Worm (Caenorhabditis elegans): ENCODE data around the gene T07F12.4.

DNA sequence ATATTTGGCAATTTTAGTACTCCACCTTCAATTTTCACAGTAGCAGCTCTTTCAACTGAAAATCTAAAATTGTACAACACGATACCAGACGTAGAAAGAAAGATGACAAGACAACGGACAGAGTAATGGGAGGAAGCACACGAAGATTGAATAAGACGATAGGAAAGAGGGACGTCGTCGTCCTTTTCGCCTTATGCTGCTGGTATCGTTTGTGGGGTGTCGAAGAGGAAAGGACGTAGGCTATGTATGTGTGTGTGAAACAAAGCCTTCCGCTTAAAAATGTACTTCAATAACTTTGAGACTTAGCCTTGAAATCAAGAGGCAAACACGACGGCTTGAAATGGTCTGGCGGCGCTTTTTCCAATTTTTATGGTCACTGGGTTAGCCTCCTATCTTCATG lies 27.9 kb downstream of the T07F12.4 start:
- TF ChIP-seq aly-2 (tag; optimal IDR thresholded peaks at IDR 0.05), result no peak
- no peak for TF ChIP-seq lin-13 (GFP tag; optimal IDR thresholded peaks at IDR 0.05)
- TF ChIP-seq nhr-71 (tag; optimal IDR thresholded peaks at IDR 0.05), result no peak
- no peak for TF ChIP-seq sup-37 (GFP tag; optimal IDR thresholded peaks at IDR 0.05)
- TF ChIP-seq pqm-1 (tag; optimal IDR thresholded peaks at IDR 0.05), result no peak
- TF ChIP-seq unc-62 (GFP tag; optimal IDR thresholded peaks at IDR 0.05), result no peak
- TF ChIP-seq pax-3 (tag; optimal IDR thresholded peaks at IDR 0.05), result no peak
- no peak for TF ChIP-seq nhr-11 (tag; optimal IDR thresholded peaks at IDR 0.05)
- TF ChIP-seq fkh-10 (GFP tag; optimal IDR thresholded peaks at IDR 0.05), result no peak
- TF ChIP-seq tbx-2 (tag; optimal IDR thresholded peaks at IDR 0.05), result no peak
- no peak for TF ChIP-seq ama-1 (optimal IDR thresholded peaks at IDR 0.05)

All from whole organism, L1 larva.